Fruit fly (Drosophila melanogaster) whole organism, adult: ENCODE data around the gene Nsun5.

ENCODE experiments used
- CG11617 ChIP-seq: fragments of 200-800 bp; sonication (Bioruptor generic); optimal IDR thresholded peaks from 2 replicates; lab custom pipeline; 2017; ENCODE audit warnings: mild to moderate bottlenecking, missing biosample characterization, missing genetic modification reagents, missing genetic modification characterization
- CG12768 ChIP-seq: fragments of 200-800 bp; sonication (Bioruptor generic); optimal IDR thresholded peaks from 2 replicates; lab custom pipeline; 2017; ENCODE audit warnings: missing biosample characterization, missing genetic modification characterization, mild to moderate bottlenecking, moderate library complexity, missing genetic modification reagents
- CG14711 ChIP-seq: fragments of 200-800 bp; sonication (Bioruptor generic); optimal IDR thresholded peaks from 2 replicates; lab custom pipeline; 2018; ENCODE audit warnings: missing biosample characterization, mild to moderate bottlenecking, missing genetic modification characterization, moderate library complexity
- CG1620 ChIP-seq: fragments of 200-800 bp; sonication (Bioruptor generic); optimal IDR thresholded peaks from 2 replicates; lab custom pipeline; 2016; ENCODE audit warnings: missing biosample characterization, missing genetic modification characterization
- CG33017 ChIP-seq: fragments of 200-800 bp; sonication (Bioruptor generic); optimal IDR thresholded peaks from 2 replicates; lab custom pipeline; 2018; ENCODE audit warnings: missing biosample characterization, mild to moderate bottlenecking, missing genetic modification characterization, moderate library complexity
- CG5204 ChIP-seq: fragments of 200-800 bp; sonication (Bioruptor generic); optimal IDR thresholded peaks from 2 replicates; lab custom pipeline; 2016; ENCODE audit warnings: missing biosample characterization, missing genetic modification characterization
- CG7045 ChIP-seq: fragments of 200-800 bp; sonication (Bioruptor generic); optimal IDR thresholded peaks from 2 replicates; lab custom pipeline; 2017; ENCODE audit warnings: missing biosample characterization, mild to moderate bottlenecking, missing genetic modification characterization
- CG7101 ChIP-seq: fragments of 200-800 bp; sonication (Bioruptor generic); optimal IDR thresholded peaks from 2 replicates; lab custom pipeline; 2018; ENCODE audit warnings: missing biosample characterization, mild to moderate bottlenecking, missing genetic modification characterization, moderate library complexity
- Clk ChIP-seq: fragments of 200-800 bp; sonication (Bioruptor generic); optimal IDR thresholded peaks from 2 replicates; lab custom pipeline; 2017; ENCODE audit warnings: missing biosample characterization, missing genetic modification characterization
- Crg-1 ChIP-seq: fragments of 200-800 bp; sonication (Bioruptor generic); optimal IDR thresholded peaks from 2 replicates; lab custom pipeline; 2016; ENCODE audit warnings: missing biosample characterization, missing genetic modification characterization
- Hr96 ChIP-seq: fragments of 200-800 bp; sonication (Bioruptor generic); optimal IDR thresholded peaks from 2 replicates; lab custom pipeline; 2016; ENCODE audit warnings: missing biosample characterization, missing genetic modification characterization
- Mnt ChIP-seq: fragments of 200-800 bp; sonication (Bioruptor generic); optimal IDR thresholded peaks from 2 replicates; lab custom pipeline; 2016; ENCODE audit warnings: missing biosample characterization, mild to moderate bottlenecking, missing genetic modification characterization
- bab1 ChIP-seq: fragments of 200-800 bp; sonication (Bioruptor generic); optimal IDR thresholded peaks from 3 replicates; lab custom pipeline; 2019; ENCODE audit warnings: missing biosample characterization, mild to moderate bottlenecking, missing genetic modification characterization, moderate library complexity
- cic ChIP-seq: fragments of 200-800 bp; sonication (Bioruptor generic); optimal IDR thresholded peaks from 2 replicates; lab custom pipeline; 2017; ENCODE audit warnings: missing biosample characterization, mild to moderate bottlenecking, missing genetic modification characterization, moderate library complexity
- cnc ChIP-seq, 2 experiments: fragments of >200 bp; optimal IDR thresholded peaks; 2 replicates each; lab custom pipeline; 2017
- kay ChIP-seq: fragments of 200-800 bp; sonication (Bioruptor generic); peaks from one replicate; lab custom pipeline; 2016; ENCODE audit warnings: missing biosample characterization, missing genetic modification characterization, borderline replicate concordance
- ovo ChIP-seq: fragments of 200-800 bp; sonication (Bioruptor generic); optimal IDR thresholded peaks from 2 replicates; lab custom pipeline; 2016; ENCODE audit warnings: missing biosample characterization, missing genetic modification characterization
- pad ChIP-seq: fragments of 200-800 bp; sonication (Bioruptor generic); optimal IDR thresholded peaks from 3 replicates; lab custom pipeline; 2017; ENCODE audit warnings: missing biosample characterization, missing genetic modification characterization, mild to moderate bottlenecking, moderate library complexity, missing genetic modification reagents
- tj ChIP-seq: fragments of 200-800 bp; sonication (Bioruptor generic); optimal IDR thresholded peaks from 3 replicates; lab custom pipeline; 2017; ENCODE audit warnings: missing biosample characterization, mild to moderate bottlenecking, missing genetic modification characterization, moderate library complexity
- toe ChIP-seq: fragments of 200-800 bp; sonication (Bioruptor generic); optimal IDR thresholded peaks from 2 replicates; lab custom pipeline; 2016; ENCODE audit warnings: missing biosample characterization, missing genetic modification characterization

Nsun5 gene

dm6 chr3R:19164873-19165456 is 2.9 kb upstream of the Nsun5 start:
- no peak for TF ChIP-seq CG11617 (GFP tag; lab: Kevin White, UChicago)
- no peak for TF ChIP-seq CG7045
- TF ChIP-seq cic (GFP tag; lab: Kevin White, UChicago): no peak
- TF ChIP-seq tj: no peak
- no peak for TF ChIP-seq CG1620 (GFP tag; lab: Kevin White, UChicago)
- TF ChIP-seq kay (GFP tag; lab: Kevin White, UChicago): peak; percentile 26
- no peak for TF ChIP-seq cnc (optimal IDR thresholded peaks at IDR 0.05; lab: Kevin White, UChicago)
- TF ChIP-seq ovo (GFP tag; lab: Kevin White, UChicago): no peak
- peak; percentile 21 for TF ChIP-seq CG5204 (GFP tag; lab: Kevin White, UChicago)

DNA sequence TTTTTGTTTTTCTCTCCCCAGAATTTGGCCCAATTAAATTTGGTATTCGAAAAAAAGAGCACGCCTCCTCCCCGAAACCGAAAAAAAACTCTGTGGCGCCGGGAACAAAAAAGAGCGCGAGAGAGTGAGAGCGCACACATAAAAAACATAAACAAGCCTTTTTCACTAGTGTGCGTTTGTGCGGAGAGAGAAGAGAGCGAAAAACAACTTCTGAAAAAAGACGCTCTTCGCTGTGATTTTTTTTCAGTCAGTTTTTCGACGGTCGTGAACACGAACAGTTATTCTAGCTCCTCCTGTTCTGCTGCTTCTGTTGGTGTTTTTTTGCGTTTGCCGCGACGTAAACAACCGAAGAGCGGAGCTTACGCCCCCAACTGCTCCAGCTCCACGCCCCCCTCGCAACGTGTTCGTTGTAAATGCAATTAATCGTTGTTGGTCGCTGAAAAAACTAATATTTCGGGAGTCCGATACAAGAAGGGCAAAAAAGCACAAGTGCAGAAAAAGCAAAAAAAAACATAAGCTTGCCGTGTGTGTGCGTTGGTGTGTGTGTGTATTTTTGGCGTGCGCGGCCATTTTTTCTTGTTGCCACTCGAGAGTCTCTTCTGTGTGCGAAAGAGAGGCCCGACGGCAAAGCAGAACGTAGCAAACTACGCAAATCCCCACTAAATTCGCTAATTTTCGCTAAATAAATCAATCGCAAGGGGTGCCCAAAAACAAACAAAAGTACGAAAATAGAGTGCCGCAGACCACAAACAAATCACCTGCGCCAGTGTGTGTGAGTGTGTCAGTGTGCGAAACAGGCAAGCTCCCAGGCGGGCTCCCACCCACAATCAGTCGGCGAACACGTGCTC is 2.1 kb upstream of the Nsun5 start, which contains the start of gene sqz:
sqz (plus strand) TSS at position 240 of the 848 bp plus-strand sequence.
- TF ChIP-seq cic (GFP tag; lab: Kevin White, UChicago) (peak; percentile 8), Mnt (GFP tag; lab: Kevin White, UChicago) (peak; percentile 45), toe (GFP tag; lab: Kevin White, UChicago) (peak; percentile 30), tj (peak; percentile 89), Clk (GFP tag; lab: Kevin White, UChicago) (no peak), Hr96 (peak; percentile 41), CG7045 (peak; percentile 56), CG11617 (GFP tag; lab: Kevin White, UChicago) (peak; percentile 75), CG33017 (tag; lab: Kevin White, UChicago) (no peak), pad (GFP tag; lab: Kevin White, UChicago) (peak; percentile 44), CG14711 (tag; lab: Kevin White, UChicago) (no peak)

DNA sequence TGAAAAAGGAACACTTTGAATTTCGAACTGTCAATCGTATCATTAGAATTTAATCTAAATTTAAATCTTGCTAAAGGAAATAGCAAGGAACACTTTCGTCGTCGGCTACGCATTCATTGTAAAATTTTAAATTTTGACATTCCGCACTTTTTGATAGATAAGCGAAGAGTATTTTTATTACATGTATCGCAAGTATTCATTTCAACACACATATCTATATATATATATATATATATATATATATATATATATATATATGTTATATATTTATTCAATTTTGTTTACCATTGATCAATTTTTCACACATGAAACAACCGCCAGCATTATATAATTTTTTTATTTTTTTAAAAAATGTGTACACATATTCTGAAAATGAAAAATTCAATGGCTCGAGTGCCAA is 2.3 kb downstream of the Nsun5 start, which contains the start of gene CG11779:
CG11779 (minus strand) TSS at position 101 of the 400 bp plus-strand sequence.
- no peak for TF ChIP-seq cic (GFP tag; lab: Kevin White, UChicago)
- no peak for TF ChIP-seq Crg-1
- TF ChIP-seq tj: no peak
- no peak for TF ChIP-seq CG33017 (tag; lab: Kevin White, UChicago)
- TF ChIP-seq pad (GFP tag; lab: Kevin White, UChicago): no peak
- TF ChIP-seq CG1620 (GFP tag; lab: Kevin White, UChicago): no peak
- no peak for TF ChIP-seq toe (GFP tag; lab: Kevin White, UChicago)
- no peak for TF ChIP-seq CG5204 (GFP tag; lab: Kevin White, UChicago)
- TF ChIP-seq Mnt (GFP tag; lab: Kevin White, UChicago): no peak

DNA sequence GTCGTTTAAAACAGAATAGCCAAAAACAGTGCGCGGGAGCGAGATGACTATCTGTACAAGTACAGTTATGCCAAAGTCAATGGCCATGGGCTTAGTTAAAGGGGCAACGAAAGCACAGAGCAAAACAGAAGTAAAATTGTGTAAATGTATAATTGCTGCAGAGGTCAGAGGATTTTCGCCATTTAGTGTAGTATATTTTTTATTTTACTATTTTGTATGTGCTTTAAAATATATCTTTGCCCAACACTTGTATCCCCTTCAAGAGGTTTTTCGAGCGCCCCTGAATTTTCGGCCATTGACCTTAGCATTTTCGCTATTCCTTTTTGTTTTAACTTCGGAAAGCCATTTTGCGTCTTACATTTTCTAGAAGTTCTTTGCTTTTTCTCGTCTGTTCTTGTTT is 4.1 kb downstream of the Nsun5 start:
- TF ChIP-seq CG1620 (GFP tag; lab: Kevin White, UChicago) (peak; percentile 35), pad (GFP tag; lab: Kevin White, UChicago) (peak; percentile 44), ovo (GFP tag; lab: Kevin White, UChicago) (peak; percentile 45), CG14711 (tag; lab: Kevin White, UChicago) (peak; percentile 33), Clk (GFP tag; lab: Kevin White, UChicago) (no peak), bab1 (GFP tag; lab: Kevin White, UChicago) (peak; percentile 61), CG7101 (tag; lab: Kevin White, UChicago) (no peak)

DNA sequence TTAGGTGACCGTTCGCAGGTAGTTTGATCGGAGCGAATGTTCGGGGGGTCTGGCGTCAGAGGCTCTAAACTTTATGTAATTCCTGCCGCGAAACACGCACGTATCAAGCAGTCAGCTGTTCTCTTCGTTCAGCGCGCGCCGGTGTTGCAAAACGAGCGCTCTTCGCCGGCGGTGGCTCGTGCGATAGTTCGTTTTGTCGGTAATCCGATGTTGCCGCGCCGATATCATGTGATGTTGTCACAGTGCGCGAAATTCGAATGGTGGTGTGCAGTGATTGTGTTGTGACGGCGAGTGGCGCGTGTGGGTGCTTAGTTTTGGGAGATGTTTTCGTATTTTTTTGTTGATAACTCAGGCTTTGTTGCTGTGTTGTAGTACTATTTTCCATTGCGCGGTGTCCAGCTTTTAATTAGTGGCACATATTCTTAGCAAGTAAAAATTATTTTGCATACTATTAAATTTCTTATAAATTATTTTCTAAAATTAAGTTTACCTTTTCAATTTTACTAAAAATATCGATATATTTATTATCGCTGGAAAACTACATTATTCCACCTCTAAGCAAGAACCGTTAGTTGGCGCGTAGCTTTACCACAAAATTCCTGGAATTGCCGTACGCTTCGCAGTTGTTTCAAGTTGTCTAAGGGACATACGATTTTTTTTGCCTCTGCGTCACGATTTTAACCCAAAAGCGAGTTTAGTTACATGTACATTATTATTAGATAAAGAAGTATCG is 5.3 kb downstream of the Nsun5 start, which contains the start of gene nanos:
nanos (plus strand) TSS at position 569 of the 733 bp plus-strand sequence.
- TF ChIP-seq Crg-1 (peak; percentile 91), Mnt (GFP tag; lab: Kevin White, UChicago) (peak; percentile 91), toe (GFP tag; lab: Kevin White, UChicago) (peak; percentile 75), cnc (optimal IDR thresholded peaks at IDR 0.05; lab: Kevin White, UChicago) (no peak), cic (GFP tag; lab: Kevin White, UChicago) (peak; percentile 54), ovo (GFP tag; lab: Kevin White, UChicago) (peak; percentile 66), pad (GFP tag; lab: Kevin White, UChicago) (peak; percentile 78), CG33017 (tag; lab: Kevin White, UChicago) (peak; percentile 23), kay (GFP tag; lab: Kevin White, UChicago) (peak; percentile 74), CG5204 (GFP tag; lab: Kevin White, UChicago) (no peak), CG7045 (peak; percentile 67), bab1 (GFP tag; lab: Kevin White, UChicago) (peak; percentile 80), CG14711 (tag; lab: Kevin White, UChicago) (peak; percentile 40), tj (peak; percentile 4), Hr96 (peak; percentile 74), CG7101 (tag; lab: Kevin White, UChicago) (peak; percentile 72), CG11617 (GFP tag; lab: Kevin White, UChicago) (peak; percentile 39), CG12768 (peak; percentile 79), Clk (GFP tag; lab: Kevin White, UChicago) (peak; percentile 62), CG1620 (GFP tag; lab: Kevin White, UChicago) (peak; percentile 94)
